Worm (Caenorhabditis elegans) whole organism, L1 larva: ENCODE results near the gene Y39C12A.9.

Source experiments
- C04F5.9 ChIP-seq: sonication (generic microtip); optimal IDR thresholded peaks from 2 replicates; lab custom pipeline; 2016; ENCODE audit warnings: missing genetic modification characterization, missing compliant biosample characterization
- C16A3.4 ChIP-seq: fragments of 150-350 bp; optimal IDR thresholded peaks from 2 replicates; lab custom pipeline; 2014; ENCODE audit warnings: missing biosample characterization, missing genetic modification characterization
- C34B4.2 ChIP-seq: sonication (generic microtip); optimal IDR thresholded peaks from 2 replicates; lab custom pipeline; 2017; ENCODE audit warnings: mild to moderate bottlenecking, missing genetic modification characterization, missing compliant biosample characterization
- F16B12.6 ChIP-seq: fragments of 150-350 bp; optimal IDR thresholded peaks from 2 replicates; lab custom pipeline; 2014; ENCODE audit warnings: missing biosample characterization, missing genetic modification characterization
- aha-1 ChIP-seq: fragments of 150-350 bp; optimal IDR thresholded peaks from 2 replicates; lab custom pipeline; 2014; ENCODE audit warnings: missing biosample characterization, missing genetic modification characterization
- alr-1 ChIP-seq: fragments of 200-800 bp; sonication (Bioruptor generic); optimal IDR thresholded peaks from 2 replicates; lab custom pipeline; 2018; ENCODE audit warnings: borderline replicate concordance, mild to moderate bottlenecking, missing genetic modification characterization, missing compliant biosample characterization
- ama-1 ChIP-seq: fragments of 150-350 bp; optimal IDR thresholded peaks from 2 replicates; lab custom pipeline; 2014
- blmp-1 ChIP-seq: fragments of 150-350 bp; optimal IDR thresholded peaks from 2 replicates; lab custom pipeline; 2014; ENCODE audit warnings: missing biosample characterization, missing genetic modification characterization
- ceh-63 ChIP-seq: fragments of 200-800 bp; sonication (Bioruptor generic); optimal IDR thresholded peaks from 2 replicates; lab custom pipeline; 2018; ENCODE audit warnings: mild to moderate bottlenecking, missing genetic modification characterization, missing compliant biosample characterization
- ceh-8 ChIP-seq: fragments of 200-800 bp; sonication (Bioruptor generic); optimal IDR thresholded peaks from 2 replicates; lab custom pipeline; 2018; ENCODE audit warnings: mild to moderate bottlenecking, missing genetic modification characterization, moderate library complexity, missing compliant biosample characterization
- ceh-82 ChIP-seq, 3 experiments: fragments of 150-350 bp in 1 of 3; sonication (generic microtip) in 2 of 3; optimal IDR thresholded peaks; 2 replicates each; lab custom pipeline; 2014 to 2017; ENCODE audit warnings: missing biosample characterization in 3 of 3, missing genetic modification characterization in 3 of 3
- dpl-1 ChIP-seq, 3 experiments: fragments of 150-350 bp in 2 of 3; sonication (generic microtip) in 1 of 3; optimal IDR thresholded peaks; 2 replicates each; lab custom pipeline; 2014 to 2017; ENCODE audit warnings: missing biosample characterization in 3 of 3, missing genetic modification characterization in 3 of 3, missing genetic modification reagents in 3 of 3
- dsc-1 ChIP-seq: sonication (generic microtip); optimal IDR thresholded peaks from 2 replicates; lab custom pipeline; 2016; ENCODE audit warnings: mild to moderate bottlenecking, missing genetic modification characterization, missing compliant biosample characterization
- efl-1 ChIP-seq, 4 experiments: fragments of 150-350 bp; optimal IDR thresholded peaks in 3 of 4; peaks in 1 of 4; 1 replicate in 1 of 4; 2 replicates in 3 of 4; lab custom pipeline; 2014; ENCODE audit warnings: missing biosample characterization in 2 of 4, missing genetic modification characterization in 2 of 4, missing genetic modification reagents in 2 of 4
- egl-27 ChIP-seq, 2 experiments: fragments of 150-350 bp in 1 of 2; sonication (generic microtip); optimal IDR thresholded peaks; 3 replicates each; lab custom pipeline; 2017 to 2018; ENCODE audit warnings: missing biosample characterization in 2 of 2, missing genetic modification characterization in 2 of 2, missing genetic modification reagents in 2 of 2
- elt-2 ChIP-seq: sonication (generic microtip); optimal IDR thresholded peaks from 2 replicates; lab custom pipeline; 2016; ENCODE audit warnings: missing genetic modification characterization, mild to moderate bottlenecking, inconsistent platforms, missing compliant biosample characterization, missing genetic modification reagents
- fkh-10 ChIP-seq: sonication (generic microtip); optimal IDR thresholded peaks from 2 replicates; lab custom pipeline; 2017; ENCODE audit warnings: missing biosample characterization, missing genetic modification reagents, missing genetic modification characterization
- fos-1 ChIP-seq: fragments of 150-350 bp; optimal IDR thresholded peaks from 2 replicates; lab custom pipeline; 2014; ENCODE audit warnings: missing biosample characterization, missing genetic modification characterization
- hlh-17 ChIP-seq: fragments of 200-800 bp; sonication (Bioruptor generic); optimal IDR thresholded peaks from 2 replicates; lab custom pipeline; 2018; ENCODE audit warnings: missing genetic modification characterization, mild to moderate bottlenecking, missing compliant biosample characterization, moderate library complexity, borderline replicate concordance
- isw-1 ChIP-seq: fragments of 200-800 bp; sonication (Bioruptor generic); IDR thresholded peaks from 2 replicates; pipeline ENCODE4 v1.3.6; 2022; ENCODE audit warnings: missing genetic modification characterization, missing compliant biosample characterization
- lin-13 ChIP-seq: fragments of 150-350 bp; optimal IDR thresholded peaks from 2 replicates; lab custom pipeline; 2014; ENCODE audit warnings: missing biosample characterization, missing genetic modification reagents, missing genetic modification characterization
- lin-14 ChIP-seq: fragments of 200-800 bp; sonication (Bioruptor generic); optimal IDR thresholded peaks from 2 replicates; lab custom pipeline; 2018; ENCODE audit warnings: mild to moderate bottlenecking, missing genetic modification characterization, moderate library complexity, missing compliant biosample characterization
- lin-35 ChIP-seq, 2 experiments: fragments of 150-350 bp; optimal IDR thresholded peaks; 2 replicates each; lab custom pipeline; 2014; ENCODE audit warnings: missing biosample characterization in 2 of 2, missing genetic modification characterization in 2 of 2, missing genetic modification reagents in 2 of 2
- lsy-2 ChIP-seq, 2 experiments: fragments of 150-350 bp; optimal IDR thresholded peaks; 2 replicates each; lab custom pipeline; 2014; ENCODE audit warnings: missing biosample characterization in 2 of 2, missing genetic modification characterization in 2 of 2
- mdl-1 ChIP-seq, 2 experiments: fragments of 150-350 bp; optimal IDR thresholded peaks; 2 replicates each; lab custom pipeline; 2014 to 2017; ENCODE audit warnings: missing biosample characterization in 2 of 2, missing genetic modification characterization in 2 of 2, inconsistent platforms in 1 of 2
- mep-1 ChIP-seq: fragments of 150-350 bp; optimal IDR thresholded peaks from 2 replicates; lab custom pipeline; 2014; ENCODE audit warnings: missing biosample characterization, missing genetic modification characterization
- nhr-11 ChIP-seq: fragments of 150-350 bp; optimal IDR thresholded peaks from 2 replicates; lab custom pipeline; 2014; ENCODE audit warnings: missing biosample characterization, missing genetic modification characterization
- nhr-12 ChIP-seq: sonication (generic microtip); optimal IDR thresholded peaks from 2 replicates; lab custom pipeline; 2017; ENCODE audit warnings: missing biosample characterization, missing genetic modification characterization
- nhr-19 ChIP-seq: fragments of 200-800 bp; sonication (Bioruptor generic); conservative IDR thresholded peaks from 2 replicates; pipeline ENCODE4 v1.3.6; 2022; ENCODE audit warnings: missing genetic modification characterization, missing compliant biosample characterization
- nhr-237 ChIP-seq: fragments of 150-350 bp; optimal IDR thresholded peaks from 2 replicates; lab custom pipeline; 2014; ENCODE audit warnings: missing biosample characterization, missing genetic modification characterization
- nhr-28 ChIP-seq: fragments of 150-350 bp; optimal IDR thresholded peaks from 2 replicates; lab custom pipeline; 2014; ENCODE audit warnings: missing biosample characterization, missing genetic modification characterization
- nhr-85 ChIP-seq: sonication (generic microtip); peaks from one replicate; lab custom pipeline; 2016; ENCODE audit warnings: missing genetic modification characterization, inconsistent platforms, missing compliant biosample characterization
- nhr-90 ChIP-seq: sonication (generic microtip); optimal IDR thresholded peaks from 2 replicates; lab custom pipeline; 2016; ENCODE audit warnings: mild to moderate bottlenecking, missing genetic modification characterization, missing compliant biosample characterization; ENCODE audit not compliant: poor library complexity
- rnt-1 ChIP-seq: sonication (generic microtip); optimal IDR thresholded peaks from 2 replicates; lab custom pipeline; 2016; ENCODE audit warnings: mild to moderate bottlenecking, missing genetic modification characterization, moderate library complexity, missing compliant biosample characterization
- skn-1 ChIP-seq: fragments of 150-350 bp; optimal IDR thresholded peaks from 2 replicates; lab custom pipeline; 2014; ENCODE audit warnings: missing biosample characterization, missing genetic modification characterization
- snu-23 ChIP-seq: sonication (generic microtip); optimal IDR thresholded peaks from 2 replicates; lab custom pipeline; 2016; ENCODE audit warnings: missing genetic modification characterization, missing compliant biosample characterization
- swsn-7 ChIP-seq: sonication (generic microtip); optimal IDR thresholded peaks from 2 replicates; lab custom pipeline; 2016; ENCODE audit warnings: missing genetic modification characterization, missing compliant biosample characterization
- tbx-2 ChIP-seq: sonication (generic microtip); optimal IDR thresholded peaks from 2 replicates; lab custom pipeline; 2016; ENCODE audit warnings: missing genetic modification characterization, missing compliant biosample characterization
- unc-30 ChIP-seq: sonication (generic microtip); optimal IDR thresholded peaks from 2 replicates; lab custom pipeline; 2017; ENCODE audit warnings: missing biosample characterization, missing genetic modification characterization
- unc-86 ChIP-seq: sonication (generic microtip); optimal IDR thresholded peaks from 2 replicates; lab custom pipeline; 2016; ENCODE audit warnings: missing genetic modification characterization, missing compliant biosample characterization
- unc-98 ChIP-seq: fragments of 200-800 bp; sonication (Bioruptor generic); IDR thresholded peaks from 2 replicates; pipeline ENCODE4 v1.3.6; 2022; ENCODE audit warnings: missing genetic modification characterization, missing compliant biosample characterization
- vab-15 ChIP-seq: sonication (generic microtip); optimal IDR thresholded peaks from 2 replicates; lab custom pipeline; 2017; ENCODE audit warnings: missing genotype, mild to moderate bottlenecking, missing genetic modification characterization, missing compliant biosample characterization
- xbp-1 ChIP-seq: sonication (generic microtip); optimal IDR thresholded peaks from 2 replicates; lab custom pipeline; 2016; ENCODE audit warnings: missing genetic modification characterization, missing compliant biosample characterization
- ztf-11 ChIP-seq, 2 experiments: sonication (generic microtip); optimal IDR thresholded peaks; 2 replicates each; lab custom pipeline; 2016 to 2017; ENCODE audit warnings: missing genetic modification characterization in 2 of 2, missing biosample characterization in 1 of 2, missing compliant biosample characterization in 1 of 2
- ztf-4 ChIP-seq: fragments of 150-350 bp; optimal IDR thresholded peaks from 2 replicates; lab custom pipeline; 2014; ENCODE audit warnings: missing biosample characterization, missing genetic modification characterization

The Y39C12A.9 gene

ce11 chrIV:12275892-12276291 lies 16.9 kb upstream of the Y39C12A.9 start, which contains the start of gene vps-8:
Gene vps-8, minus strand, starts transcription at chrIV:12275992.
- TF ChIP-seq dsc-1 (tag; lab: Kevin White, UChicago) (no peak), C04F5.9 (tag; lab: Kevin White, UChicago) (no peak), unc-98 (no peak), nhr-11 (no peak), blmp-1 (no peak), rnt-1 (tag; lab: Kevin White, UChicago) (no peak), nhr-12 (no peak), nhr-237 (no peak), C34B4.2 (tag; lab: Kevin White, UChicago) (no peak), aha-1 (tag; lab: Kevin White, UChicago) (no peak), ama-1 (lab: Kevin White, UChicago) (no peak)

- TF ChIP-seq efl-1 (optimal IDR thresholded peaks at IDR 0.05; lab: Kevin White, UChicago) (no peak), efl-1 (GFP tag; optimal IDR thresholded peaks at IDR 0.05 in 1 of 2; lab: Kevin White, UChicago) (peak in 1 of 2 experiments; percentile 82), F16B12.6 (tag; lab: Kevin White, UChicago) (no peak), ztf-11 (tag; optimal IDR thresholded peaks at IDR 0.05; lab: Kevin White, UChicago) (no peak), elt-2 (tag; lab: Kevin White, UChicago) (peak; percentile 98), blmp-1 (no peak)
Observed at ce11 chrIV:12274365-12274764, 15.4 kb upstream of the Y39C12A.9 start.

- TF ChIP-seq nhr-85 (peak; percentile 42), lin-35 (GFP tag; optimal IDR thresholded peaks at IDR 0.05; lab: Kevin White, UChicago) (no peak), ceh-63 (GFP tag; lab: Kevin White, UChicago) (no peak), unc-30 (tag; lab: Kevin White, UChicago) (no peak)
Observed at ce11 chrIV:12270392-12270791, 11.4 kb upstream of the Y39C12A.9 start, which contains the start of gene C42C1.3. Gene C42C1.3, minus strand, starts transcription at chrIV:12270492.

- TF ChIP-seq nhr-28 (tag; lab: Kevin White, UChicago) (no peak), alr-1 (tag; lab: Kevin White, UChicago) (no peak), blmp-1 (peak; percentile 70), ztf-4 (tag; lab: Kevin White, UChicago) (no peak), hlh-17 (GFP tag; lab: Kevin White, UChicago) (no peak), dpl-1 (GFP tag; optimal IDR thresholded peaks at IDR 0.05; lab: Kevin White, UChicago) (peak; percentile 56 to 79 (median 66)), dsc-1 (tag; lab: Kevin White, UChicago) (peak; percentile 33), nhr-90 (no peak), tbx-2 (tag; lab: Kevin White, UChicago) (peak; percentile 49), ceh-8 (GFP tag; lab: Kevin White, UChicago) (no peak), snu-23 (GFP tag; lab: Kevin White, UChicago) (peak; percentile 73), egl-27 (tag; optimal IDR thresholded peaks at IDR 0.05; lab: Kevin White, UChicago) (no peak), skn-1 (tag; lab: Kevin White, UChicago) (peak; percentile 47), mep-1 (tag; lab: Kevin White, UChicago) (peak; percentile 73), fos-1 (peak; percentile 9), lin-13 (GFP tag; lab: Kevin White, UChicago) (peak; percentile 38), mdl-1 (tag; optimal IDR thresholded peaks at IDR 0.05; lab: Kevin White, UChicago) (peak in 1 of 2 experiments; percentile 59), lsy-2 (tag; optimal IDR thresholded peaks at IDR 0.05; lab: Kevin White, UChicago) (peak; percentile 96 to 98), C16A3.4 (peak; percentile 75), lin-14 (GFP tag; lab: Kevin White, UChicago) (peak; percentile 71), isw-1 (GFP tag; lab: Robert Waterston, UW) (peak; percentile 38), fkh-10 (GFP tag; lab: Kevin White, UChicago) (no peak), ceh-63 (GFP tag; lab: Kevin White, UChicago) (no peak), nhr-19 (peak; percentile 20), lin-35 (GFP tag; optimal IDR thresholded peaks at IDR 0.05; lab: Kevin White, UChicago) (peak; percentile 70 to 81), xbp-1 (peak; percentile 65), unc-86 (tag; lab: Kevin White, UChicago) (peak; percentile 19), ceh-82 (tag; optimal IDR thresholded peaks at IDR 0.05; lab: Kevin White, UChicago) (peak in 2 of 3 experiments; percentile 27 to 84), vab-15 (tag; lab: Kevin White, UChicago) (no peak), swsn-7 (peak; percentile 43), rnt-1 (tag; lab: Kevin White, UChicago) (peak; percentile 55)
Observed at ce11 chrIV:12268272-12269045, 9.4 kb upstream of the Y39C12A.9 start, which contains the start of the genes ppm-1.H and rpl-34. Gene ppm-1.H, minus strand, starts transcription at chrIV:12268322. Gene rpl-34, plus strand, starts transcription at chrIV:12268995.
